Worm (Caenorhabditis elegans) whole organism, L4 larva: ENCODE data around the gene hlh-1.

Experiments
- F10B5.3 ChIP-seq: sonication (generic microtip); optimal IDR thresholded peaks from 2 replicates; lab custom pipeline; 2016; ENCODE audit warnings: mild to moderate bottlenecking, missing genetic modification characterization, missing compliant biosample characterization
- F26F4.8 ChIP-seq: fragments of 200-800 bp; sonication (Bioruptor generic); conservative IDR thresholded peaks from 2 replicates; pipeline ENCODE4 v1.3.6; 2022; ENCODE audit warnings: missing genetic modification characterization, missing compliant biosample characterization
- F49E8.2 ChIP-seq: sonication (generic microtip); optimal IDR thresholded peaks from 2 replicates; lab custom pipeline; 2016; ENCODE audit warnings: missing compliant biosample characterization, mild to moderate bottlenecking, missing genetic modification characterization, borderline replicate concordance
- R02D3.7 ChIP-seq: fragments of 150-350 bp; sonication (generic microtip); optimal IDR thresholded peaks from 3 replicates; lab custom pipeline; 2014; ENCODE audit warnings: missing biosample characterization, missing genetic modification characterization
- T20F7.1 ChIP-seq: fragments of 200-800 bp; sonication (Bioruptor generic); optimal IDR thresholded peaks from 2 replicates; lab custom pipeline; 2018; ENCODE audit warnings: mild to moderate bottlenecking, missing genetic modification characterization, missing compliant biosample characterization
- T26A8.4 ChIP-seq: fragments of 200-800 bp; sonication (Bioruptor generic); IDR thresholded peaks from 2 replicates; pipeline ENCODE4 v1.3.6; 2022; ENCODE audit warnings: missing genetic modification characterization, missing compliant biosample characterization
- Y105C5A.15 ChIP-seq: fragments of 200-800 bp; sonication (Bioruptor generic); IDR thresholded peaks from 2 replicates; pipeline ENCODE4 v1.3.6; 2022; ENCODE audit warnings: missing genetic modification characterization, missing compliant biosample characterization
- Y5F2A.4 ChIP-seq: fragments of 200-800 bp; sonication (Bioruptor generic); optimal IDR thresholded peaks from 2 replicates; lab custom pipeline; 2018; ENCODE audit warnings: mild to moderate bottlenecking, missing genetic modification characterization, missing compliant biosample characterization
- ZK546.5 ChIP-seq, 2 experiments: sonication (generic microtip); optimal IDR thresholded peaks; 2 replicates each; lab custom pipeline; 2017; ENCODE audit warnings: missing biosample characterization in 2 of 2, missing genetic modification characterization in 2 of 2
- aha-1 ChIP-seq: fragments of 150-350 bp; peaks from one replicate; lab custom pipeline; 2014; ENCODE audit warnings: missing biosample characterization, missing genetic modification characterization
- ama-1 ChIP-seq: fragments of 150-350 bp; optimal IDR thresholded peaks from 2 replicates; lab custom pipeline; 2014; ENCODE audit warnings: inconsistent platforms, mixed read lengths
- arid-1 ChIP-seq: fragments of 200-800 bp; sonication (Bioruptor generic); conservative IDR thresholded peaks from 2 replicates; pipeline ENCODE4 v1.3.6; 2022; ENCODE audit warnings: missing genetic modification reagents, missing genetic modification characterization, missing compliant biosample characterization
- ceh-82 ChIP-seq: sonication (generic microtip); optimal IDR thresholded peaks from 2 replicates; lab custom pipeline; 2017; ENCODE audit warnings: missing biosample characterization, missing genetic modification characterization
- cey-2 ChIP-seq: sonication (generic microtip); optimal IDR thresholded peaks from 3 replicates; lab custom pipeline; 2017; ENCODE audit warnings: missing genetic modification characterization, mild to moderate bottlenecking, missing compliant biosample characterization, antibody characterized with exemption, borderline replicate concordance; ENCODE audit not compliant: insufficient read depth
- daf-12 ChIP-seq: fragments of 150-350 bp; optimal IDR thresholded peaks from 2 replicates; lab custom pipeline; 2014; ENCODE audit warnings: missing biosample characterization, missing genetic modification reagents, missing genetic modification characterization
- daf-16 ChIP-seq, 3 experiments: sonication (generic microtip); optimal IDR thresholded peaks; 2 replicates each; lab custom pipeline; 2016 to 2017; ENCODE audit warnings: missing genetic modification characterization in 3 of 3, missing genetic modification reagents in 3 of 3, mild to moderate bottlenecking in 2 of 3, missing compliant biosample characterization in 2 of 3, missing biosample characterization in 1 of 3, moderate library complexity in 1 of 3
- daf-19 ChIP-seq: fragments of 200-800 bp; sonication (Bioruptor generic); conservative IDR thresholded peaks from 2 replicates; pipeline ENCODE4 v1.3.6; 2022; ENCODE audit warnings: missing genetic modification characterization, missing compliant biosample characterization
- daf-8 ChIP-seq: fragments of 200-800 bp; sonication (Bioruptor generic); IDR thresholded peaks from 2 replicates; pipeline ENCODE4 v1.3.6; 2022; ENCODE audit warnings: missing genetic modification characterization, missing compliant biosample characterization
- dmd-6 ChIP-seq: fragments of 200-800 bp; sonication (Bioruptor generic); IDR thresholded peaks from 2 replicates; pipeline ENCODE4 v1.3.6; 2022; ENCODE audit warnings: missing genetic modification reagents, missing genetic modification characterization, missing compliant biosample characterization
- dmd-8 ChIP-seq: fragments of 200-800 bp; sonication (Bioruptor generic); IDR thresholded peaks from 2 replicates; pipeline ENCODE4 v1.3.6; 2022; ENCODE audit warnings: missing genetic modification characterization, missing compliant biosample characterization
- gei-8 ChIP-seq: fragments of 200-800 bp; sonication (Bioruptor generic); optimal IDR thresholded peaks from 2 replicates; lab custom pipeline; 2018; ENCODE audit warnings: mild to moderate bottlenecking, missing genetic modification characterization, missing compliant biosample characterization
- hlh-11 ChIP-seq: fragments of 200-800 bp; sonication (Bioruptor generic); optimal IDR thresholded peaks from 2 replicates; lab custom pipeline; 2018; ENCODE audit warnings: mild to moderate bottlenecking, missing genetic modification characterization, missing compliant biosample characterization
- hlh-30 ChIP-seq: sonication (generic microtip); optimal IDR thresholded peaks from 2 replicates; lab custom pipeline; 2017; ENCODE audit warnings: antibody characterized with exemption, mild to moderate bottlenecking, missing genetic modification characterization, missing compliant biosample characterization; ENCODE audit not compliant: insufficient read depth
- hmg-1.1 ChIP-seq: fragments of 200-800 bp; sonication (Bioruptor generic); IDR thresholded peaks from 2 replicates; pipeline ENCODE4 v1.3.6; 2022; ENCODE audit warnings: missing genetic modification reagents, missing genetic modification characterization, missing compliant biosample characterization
- lin-13 ChIP-seq: fragments of 150-350 bp; optimal IDR thresholded peaks from 2 replicates; lab custom pipeline; 2014; ENCODE audit warnings: missing biosample characterization, missing genetic modification reagents, missing genetic modification characterization
- lin-15B ChIP-seq: fragments of 150-350 bp; sonication (generic microtip); optimal IDR thresholded peaks from 3 replicates; lab custom pipeline; 2014; ENCODE audit warnings: missing biosample characterization, missing genetic modification characterization
- lsy-2 ChIP-seq, 2 experiments: fragments of 150-350 bp in 1 of 2; sonication (generic microtip) in 1 of 2; optimal IDR thresholded peaks; 2 replicates each; lab custom pipeline; 2014 to 2017; ENCODE audit warnings: missing biosample characterization in 2 of 2, missing genetic modification characterization in 2 of 2
- mes-2 ChIP-seq: sonication (generic microtip); optimal IDR thresholded peaks from 2 replicates; lab custom pipeline; 2016; ENCODE audit warnings: missing genotype, mild to moderate bottlenecking, missing genetic modification characterization, missing compliant biosample characterization; ENCODE audit not compliant: poor library complexity, severe bottlenecking
- nhr-10 ChIP-seq: fragments of 150-350 bp; optimal IDR thresholded peaks from 2 replicates; lab custom pipeline; 2014; ENCODE audit warnings: missing biosample characterization, missing genetic modification characterization
- nhr-102 ChIP-seq: sonication (generic microtip); optimal IDR thresholded peaks from 2 replicates; lab custom pipeline; 2016; ENCODE audit warnings: mild to moderate bottlenecking, missing genetic modification characterization, moderate library complexity, missing compliant biosample characterization
- nhr-11 ChIP-seq: fragments of 150-350 bp; optimal IDR thresholded peaks from 2 replicates; lab custom pipeline; 2014; ENCODE audit warnings: missing biosample characterization, missing genetic modification characterization
- nhr-111 ChIP-seq: fragments of 200-800 bp; sonication (Bioruptor generic); optimal IDR thresholded peaks from 2 replicates; lab custom pipeline; 2018; ENCODE audit warnings: mild to moderate bottlenecking, missing genetic modification characterization, missing compliant biosample characterization
- nhr-237 ChIP-seq: sonication (generic microtip); optimal IDR thresholded peaks from 2 replicates; lab custom pipeline; 2017; ENCODE audit warnings: missing biosample characterization, missing genetic modification characterization
- nhr-48 ChIP-seq: sonication (generic microtip); optimal IDR thresholded peaks from 2 replicates; lab custom pipeline; 2016; ENCODE audit warnings: mild to moderate bottlenecking, missing genetic modification characterization, missing compliant biosample characterization
- nhr-6 ChIP-seq: fragments of 150-350 bp; optimal IDR thresholded peaks from 2 replicates; lab custom pipeline; 2014; ENCODE audit warnings: missing biosample characterization, missing genetic modification characterization
- nhr-77 ChIP-seq: fragments of 150-350 bp; optimal IDR thresholded peaks from 2 replicates; lab custom pipeline; 2014; ENCODE audit warnings: missing biosample characterization, missing genetic modification characterization
- pha-4 ChIP-seq, 2 experiments: fragments of 150-350 bp in 1 of 2; fragments of 200-800 bp in 1 of 2; sonication (Bioruptor generic) in 1 of 2; IDR thresholded peaks in 1 of 2; optimal IDR thresholded peaks in 1 of 2; 2 replicates each; pipeline versions ENCODE4 v1.3.6 to Lab custom; 2014 to 2022; ENCODE audit warnings: missing genetic modification characterization in 2 of 2, missing genetic modification reagents in 2 of 2, missing biosample characterization in 1 of 2, missing compliant biosample characterization in 1 of 2
- rbr-2 ChIP-seq: sonication (generic microtip); optimal IDR thresholded peaks from 2 replicates; lab custom pipeline; 2016; ENCODE audit warnings: missing genotype, missing genetic modification characterization, missing compliant biosample characterization
- set-16 ChIP-seq: fragments of 200-800 bp; sonication (Bioruptor generic); IDR thresholded peaks from 2 replicates; pipeline ENCODE4 v1.3.6; 2022; ENCODE audit warnings: missing genetic modification reagents, missing genetic modification characterization, missing compliant biosample characterization
- skn-1 ChIP-seq: fragments of 150-350 bp; optimal IDR thresholded peaks from 2 replicates; lab custom pipeline; 2014; ENCODE audit warnings: missing biosample characterization, missing genetic modification characterization
- snpc-1.2 ChIP-seq: fragments of 200-800 bp; sonication (Bioruptor generic); IDR thresholded peaks from 2 replicates; pipeline ENCODE4 v1.3.6; 2022; ENCODE audit warnings: missing genetic modification reagents, missing genetic modification characterization, missing compliant biosample characterization
- snpc-4 ChIP-seq: fragments of 150-350 bp; optimal IDR thresholded peaks from 2 replicates; lab custom pipeline; 2014; ENCODE audit warnings: missing biosample characterization, missing genetic modification characterization
- spr-1 ChIP-seq: sonication (generic microtip); optimal IDR thresholded peaks from 2 replicates; lab custom pipeline; 2016; ENCODE audit warnings: mild to moderate bottlenecking, missing genetic modification characterization, missing compliant biosample characterization
- unc-62 ChIP-seq, 3 experiments: fragments of 150-350 bp in 1 of 3; sonication (generic microtip); optimal IDR thresholded peaks in 2 of 3; peaks in 1 of 3; 1 replicate in 1 of 3; 2 replicates in 2 of 3; lab custom pipeline; 2014 to 2017; ENCODE audit warnings: missing biosample characterization in 3 of 3, missing genetic modification characterization in 3 of 3, missing genetic modification reagents in 3 of 3, missing genotype in 1 of 3
- zfp-3 ChIP-seq: fragments of 200-800 bp; sonication (Bioruptor generic); conservative IDR thresholded peaks from 2 replicates; pipeline ENCODE4 v1.3.6; 2022; ENCODE audit warnings: missing genetic modification reagents, missing genetic modification characterization, missing compliant biosample characterization
- ztf-7 ChIP-seq: fragments of 150-350 bp; optimal IDR thresholded peaks from 2 replicates; lab custom pipeline; 2014; ENCODE audit warnings: missing biosample characterization, missing genetic modification characterization

Gene hlh-1

ce11 chrII:4518300-4518907 is at the start of gene hlh-1:
TSS of gene hlh-1 (plus strand) at chrII:4518574.
- TF ChIP-seq spr-1 (tag; lab: Kevin White, UChicago) (no peak), nhr-237 (tag; lab: Kevin White, UChicago) (no peak), nhr-11 (tag; lab: Kevin White, UChicago) (peak; percentile 47), hlh-11 (peak; percentile 47), lsy-2 (tag; optimal IDR thresholded peaks at IDR 0.05; lab: Kevin White, UChicago) (peak in 1 of 2 experiments; percentile 46), daf-16 (GFP tag; optimal IDR thresholded peaks at IDR 0.05; lab: Kevin White, UChicago) (peak in 1 of 2 experiments; percentile 57), daf-16 (tag; optimal IDR thresholded peaks at IDR 0.05; lab: Kevin White, UChicago) (no peak), set-16 (GFP tag; lab: Robert Waterston, UW) (peak; percentile 25; the same call in 1 of the 2 replicates), nhr-6 (no peak), unc-62 (GFP tag; optimal IDR thresholded peaks at IDR 0.05 in 1 of 2; lab: Kevin White, UChicago) (peak in 1 of 2 experiments; percentile 84), unc-62 (tag; optimal IDR thresholded peaks at IDR 0.05; lab: Kevin White, UChicago) (no peak), aha-1 (tag; lab: Kevin White, UChicago) (peak; percentile 68)

ce11 chrII:4468897-4469459 is 49.4 kb upstream of the hlh-1 start:
- TF ChIP-seq skn-1 (no peak), aha-1 (tag; lab: Kevin White, UChicago) (peak; percentile 97), nhr-111 (GFP tag; lab: Kevin White, UChicago) (no peak), hlh-30 (peak; percentile 23), R02D3.7 (tag; lab: Kevin White, UChicago) (no peak), nhr-48 (no peak), Y105C5A.15 (GFP tag; lab: Robert Waterston, UW) (no peak), F10B5.3 (tag; lab: Kevin White, UChicago) (no peak), gei-8 (GFP tag; lab: Kevin White, UChicago) (no peak), nhr-10 (tag; lab: Kevin White, UChicago) (no peak), F26F4.8 (GFP tag; lab: Robert Waterston, UW) (no peak), mes-2 (peak; percentile 31), dmd-6 (GFP tag; lab: Robert Waterston, UW) (peak; percentile 54; the same call in 1 of the 2 replicates), rbr-2 (tag; lab: Kevin White, UChicago) (no peak), ama-1 (lab: Kevin White, UChicago) (no peak), T20F7.1 (no peak), lin-13 (GFP tag; lab: Kevin White, UChicago) (no peak), F49E8.2 (no peak), set-16 (GFP tag; lab: Robert Waterston, UW) (no peak), nhr-6 (no peak), daf-8 (GFP tag; lab: Robert Waterston, UW) (no peak), zfp-3 (GFP tag; lab: Robert Waterston, UW) (no peak), Y5F2A.4 (GFP tag; lab: Kevin White, UChicago) (no peak), daf-16 (GFP tag; optimal IDR thresholded peaks at IDR 0.05; lab: Kevin White, UChicago) (no peak), daf-16 (tag; optimal IDR thresholded peaks at IDR 0.05; lab: Kevin White, UChicago) (peak; percentile 57), hmg-1.1 (GFP tag; lab: Robert Waterston, UW) (no peak), lin-15B (tag; lab: Kevin White, UChicago) (no peak), cey-2 (no peak), ZK546.5 (tag; optimal IDR thresholded peaks at IDR 0.05; lab: Kevin White, UChicago) (no peak), nhr-77 (tag; lab: Kevin White, UChicago) (no peak), ceh-82 (no peak), snpc-1.2 (no peak), ztf-7 (no peak), pha-4 (GFP tag; IDR thresholded peaks at IDR 0.05; lab: Robert Waterston, UW) (no peak), pha-4 (tag; optimal IDR thresholded peaks at IDR 0.05; lab: Kevin White, UChicago) (no peak), daf-12 (tag; lab: Kevin White, UChicago) (no peak), arid-1 (GFP tag; lab: Robert Waterston, UW) (no peak), dmd-8 (GFP tag; lab: Robert Waterston, UW) (no peak), T26A8.4 (no peak), snpc-4 (tag; lab: Kevin White, UChicago) (no peak), daf-19 (GFP tag; lab: Robert Waterston, UW) (no peak), nhr-102 (tag; lab: Kevin White, UChicago) (no peak)
